Fruit fly (Drosophila melanogaster) whole organism, embryonic: Measurements from ENCODE around the gene Uba4.

ENCODE experiments used
- Aef1 ChIP-seq: fragments of 200-800 bp; sonication (Bioruptor generic); IDR thresholded peaks from 3 replicates; pipeline ENCODE4 v1.3.6; 2022; ENCODE audit warnings: missing biosample characterization, missing genetic modification characterization
- Bdp1 ChIP-seq: fragments of 200-800 bp; sonication (Bioruptor generic); optimal IDR thresholded peaks from 3 replicates; lab custom pipeline; 2016; ENCODE audit warnings: missing biosample characterization, missing genetic modification characterization
- Blimp-1 ChIP-seq: fragments of 200-800 bp; sonication (Bioruptor generic); optimal IDR thresholded peaks from 3 replicates; lab custom pipeline; 2018; ENCODE audit warnings: missing biosample characterization, missing genetic modification characterization, mild to moderate bottlenecking, moderate library complexity, missing genetic modification reagents
- BtbVII ChIP-seq: fragments of 200-800 bp; sonication (Bioruptor generic); optimal IDR thresholded peaks from 3 replicates; lab custom pipeline; 2017; ENCODE audit warnings: missing biosample characterization, mild to moderate bottlenecking, missing genetic modification characterization
- CG10959 ChIP-seq: fragments of 200-800 bp; sonication (Bioruptor generic); IDR thresholded peaks from 2 replicates; pipeline ENCODE4 v1.3.6; 2022; ENCODE audit warnings: missing biosample characterization, missing genetic modification characterization
- CG11247 ChIP-seq: fragments of 200-800 bp; sonication (Bioruptor generic); IDR thresholded peaks from 2 replicates; pipeline ENCODE4 v1.3.6; 2022; ENCODE audit warnings: missing biosample characterization, missing genetic modification characterization
- CG11456 ChIP-seq: fragments of 200-800 bp; sonication (Bioruptor generic); IDR thresholded peaks from 3 replicates; pipeline ENCODE4 v1.3.6; 2022; ENCODE audit warnings: missing biosample characterization, missing genetic modification characterization
- CG12155 ChIP-seq: fragments of 200-800 bp; sonication (Bioruptor generic); optimal IDR thresholded peaks from 3 replicates; lab custom pipeline; 2016; ENCODE audit warnings: missing biosample characterization, missing genetic modification characterization
- CG1832 ChIP-seq: fragments of 200-800 bp; sonication (Bioruptor generic); optimal IDR thresholded peaks from 2 replicates; lab custom pipeline; 2017; ENCODE audit warnings: missing biosample characterization, mild to moderate bottlenecking, missing genetic modification characterization, inconsistent platforms
- CG2120 ChIP-seq: fragments of 200-800 bp; sonication (Bioruptor generic); optimal IDR thresholded peaks from 3 replicates; lab custom pipeline; 2016; ENCODE audit warnings: missing biosample characterization, missing genetic modification characterization
- CG34376 ChIP-seq: fragments of 200-800 bp; sonication (Bioruptor generic); optimal IDR thresholded peaks from 2 replicates; lab custom pipeline; 2018; ENCODE audit warnings: missing biosample characterization, mild to moderate bottlenecking, missing genetic modification characterization
- CG3995 ChIP-seq: fragments of 200-800 bp; sonication (Bioruptor generic); optimal IDR thresholded peaks from 3 replicates; lab custom pipeline; 2016; ENCODE audit warnings: missing biosample characterization, missing genetic modification characterization
- CG4328 ChIP-seq: fragments of 200-800 bp; sonication (Bioruptor generic); optimal IDR thresholded peaks from 3 replicates; lab custom pipeline; 2017; ENCODE audit warnings: missing biosample characterization, missing genetic modification reagents, missing genetic modification characterization
- CG4404 ChIP-seq: fragments of 200-800 bp; sonication (Bioruptor generic); IDR thresholded peaks from 2 replicates; pipeline ENCODE4 v1.3.6; 2022; ENCODE audit warnings: missing biosample characterization, missing genetic modification characterization
- CG4854 ChIP-seq: fragments of 200-800 bp; sonication (Bioruptor generic); optimal IDR thresholded peaks from 2 replicates; lab custom pipeline; 2016; ENCODE audit warnings: missing biosample characterization, missing genetic modification characterization, inconsistent platforms
- CG5953 ChIP-seq: fragments of 200-800 bp; sonication (Bioruptor generic); IDR thresholded peaks from 2 replicates; pipeline ENCODE4 v1.3.6; 2022; ENCODE audit warnings: missing biosample characterization, missing genetic modification characterization
- CG6791 ChIP-seq: fragments of 200-800 bp; sonication (Bioruptor generic); IDR thresholded peaks from 3 replicates; pipeline ENCODE4 v1.3.6; 2022; ENCODE audit warnings: missing biosample characterization, missing genetic modification characterization; ENCODE audit not compliant: partially characterized antibody
- CG8290 ChIP-seq, 3 experiments: fragments of 200-800 bp; sonication (Bioruptor generic); optimal IDR thresholded peaks; 2 replicates each; lab custom pipeline; 2016 to 2019; ENCODE audit warnings: missing biosample characterization in 3 of 3, missing genetic modification characterization in 3 of 3, mild to moderate bottlenecking in 2 of 3, moderate library complexity in 1 of 3
- CG9215 ChIP-seq: fragments of 200-800 bp; sonication (Bioruptor generic); IDR thresholded peaks from 2 replicates; pipeline ENCODE4 v1.3.6; 2022; ENCODE audit warnings: missing biosample characterization, missing genetic modification characterization
- CG9932 ChIP-seq: fragments of 200-800 bp; sonication (Bioruptor generic); IDR thresholded peaks from 2 replicates; pipeline ENCODE4 v1.3.6; 2022; ENCODE audit warnings: missing biosample characterization, missing genetic modification characterization
- Doc2 ChIP-seq: fragments of 200-800 bp; sonication (Bioruptor generic); IDR thresholded peaks from 2 replicates; pipeline ENCODE4 v1.3.6; 2022; ENCODE audit warnings: missing biosample characterization, missing genetic modification characterization
- Dp ChIP-seq: fragments of 200-800 bp; sonication (Bioruptor generic); optimal IDR thresholded peaks from 2 replicates; lab custom pipeline; 2018; ENCODE audit warnings: missing biosample characterization, mild to moderate bottlenecking, missing genetic modification characterization, moderate library complexity
- Dref ChIP-seq: fragments of 200-800 bp; sonication (Bioruptor generic); IDR thresholded peaks from 2 replicates; pipeline ENCODE4 v1.3.6; 2022; ENCODE audit warnings: missing biosample characterization, missing genetic modification characterization
- Hand ChIP-seq: fragments of 200-800 bp; sonication (Bioruptor generic); optimal IDR thresholded peaks from 2 replicates; lab custom pipeline; 2017; ENCODE audit warnings: mild to moderate bottlenecking, missing biosample characterization, missing genetic modification reagents, missing genetic modification characterization
- Hr3 ChIP-seq: fragments of 200-800 bp; sonication (Bioruptor generic); optimal IDR thresholded peaks from 3 replicates; lab custom pipeline; 2016; ENCODE audit warnings: missing biosample characterization, missing genetic modification characterization
- Mad ChIP-seq: fragments of 200-800 bp; sonication (Bioruptor generic); optimal IDR thresholded peaks from 2 replicates; lab custom pipeline; 2016; ENCODE audit warnings: missing biosample characterization, missing genetic modification characterization
- Nf-YA ChIP-seq: fragments of 200-800 bp; sonication (Bioruptor generic); IDR thresholded peaks from 2 replicates; pipeline ENCODE4 v1.3.6; 2022; ENCODE audit warnings: missing biosample characterization, missing genetic modification characterization
- Oaz ChIP-seq: fragments of 200-800 bp; sonication (Bioruptor generic); IDR thresholded peaks from 2 replicates; pipeline ENCODE4 v1.3.6; 2022; ENCODE audit warnings: missing biosample characterization, missing genetic modification characterization
- Ssrp ChIP-seq: fragments of 200-800 bp; sonication (Bioruptor generic); optimal IDR thresholded peaks from 2 replicates; lab custom pipeline; 2018; ENCODE audit warnings: missing biosample characterization, mild to moderate bottlenecking, missing genetic modification characterization, moderate library complexity
- YL-1 ChIP-seq: fragments of 200-800 bp; sonication (Bioruptor generic); optimal IDR thresholded peaks from 3 replicates; lab custom pipeline; 2017; ENCODE audit warnings: missing biosample characterization, mild to moderate bottlenecking, missing genetic modification characterization
- abd-A ChIP-seq: fragments of 200-800 bp; sonication (Bioruptor generic); optimal IDR thresholded peaks from 3 replicates; lab custom pipeline; 2019; ENCODE audit warnings: missing biosample characterization, mild to moderate bottlenecking, missing genetic modification characterization, moderate library complexity
- btn ChIP-seq: fragments of 200-800 bp; sonication (Bioruptor generic); optimal IDR thresholded peaks from 2 replicates; lab custom pipeline; 2016; ENCODE audit warnings: missing biosample characterization, missing genetic modification characterization
- cato ChIP-seq: fragments of 200-800 bp; sonication (Bioruptor generic); optimal IDR thresholded peaks from 2 replicates; lab custom pipeline; 2016; ENCODE audit warnings: missing biosample characterization, missing genetic modification characterization, borderline replicate concordance
- crc ChIP-seq: fragments of 200-800 bp; sonication (Bioruptor generic); optimal IDR thresholded peaks from 2 replicates; lab custom pipeline; 2016; ENCODE audit warnings: missing biosample characterization, missing genetic modification characterization
- crp ChIP-seq, 2 experiments: fragments of 200-800 bp; sonication (Bioruptor generic); optimal IDR thresholded peaks; 2 replicates in 1 of 2; 3 replicates in 1 of 2; lab custom pipeline; 2017; ENCODE audit warnings: missing biosample characterization in 2 of 2, missing genetic modification characterization in 2 of 2, mild to moderate bottlenecking in 1 of 2, moderate library complexity in 1 of 2
- ewg ChIP-seq: fragments of 200-800 bp; sonication (Bioruptor generic); optimal IDR thresholded peaks from 3 replicates; lab custom pipeline; 2017; ENCODE audit warnings: mild to moderate bottlenecking, missing biosample characterization, missing genetic modification reagents, missing genetic modification characterization
- gsb ChIP-seq: fragments of 200-800 bp; sonication (Bioruptor generic); IDR thresholded peaks from 2 replicates; pipeline ENCODE4 v1.3.6; 2022; ENCODE audit warnings: missing biosample characterization, missing genetic modification characterization
- jumu ChIP-seq: fragments of 200-800 bp; sonication (Bioruptor generic); optimal IDR thresholded peaks from 3 replicates; lab custom pipeline; 2016; ENCODE audit warnings: missing biosample characterization, missing genetic modification characterization
- lilli ChIP-seq: fragments of 200-800 bp; sonication (Bioruptor generic); optimal IDR thresholded peaks from 3 replicates; lab custom pipeline; 2016; ENCODE audit warnings: missing biosample characterization, missing genetic modification characterization
- lola ChIP-seq, 3 experiments: fragments of >200 bp in 2 of 3; fragments of 200-800 bp in 1 of 3; sonication (Bioruptor generic) in 1 of 3; optimal IDR thresholded peaks; 2 replicates each; lab custom pipeline; 2017 to 2019; ENCODE audit warnings: missing biosample characterization in 3 of 3, missing genetic modification characterization in 3 of 3, mild to moderate bottlenecking in 1 of 3, moderate library complexity in 1 of 3
- lov ChIP-seq, 2 experiments: fragments of 200-800 bp in 1 of 2; fragments of >200 bp in 1 of 2; sonication (Bioruptor generic) in 1 of 2; IDR thresholded peaks in 1 of 2; optimal IDR thresholded peaks in 1 of 2; 2 replicates in 1 of 2; 3 replicates in 1 of 2; pipeline versions ENCODE4 v1.3.6 to Lab custom; 2017 to 2022; ENCODE audit warnings: missing biosample characterization in 1 of 2, missing genetic modification characterization in 1 of 2
- mirr ChIP-seq: fragments of 200-800 bp; sonication (Bioruptor generic); optimal IDR thresholded peaks from 3 replicates; lab custom pipeline; 2018; ENCODE audit warnings: missing biosample characterization, mild to moderate bottlenecking, missing genetic modification characterization
- nom ChIP-seq: fragments of 200-800 bp; sonication (Bioruptor generic); optimal IDR thresholded peaks from 2 replicates; lab custom pipeline; 2017; ENCODE audit warnings: missing biosample characterization, missing genetic modification characterization, mild to moderate bottlenecking, moderate library complexity, missing genetic modification reagents
- pb ChIP-seq: fragments of 200-800 bp; sonication (Bioruptor generic); optimal IDR thresholded peaks from 3 replicates; lab custom pipeline; 2016; ENCODE audit warnings: missing biosample characterization, missing genetic modification characterization
- pita ChIP-seq: fragments of 200-800 bp; sonication (Bioruptor generic); optimal IDR thresholded peaks from 2 replicates; lab custom pipeline; 2017; ENCODE audit warnings: missing biosample characterization, mild to moderate bottlenecking, missing genetic modification characterization
- repo ChIP-seq: fragments of 200-800 bp; sonication (Bioruptor generic); optimal IDR thresholded peaks from 2 replicates; lab custom pipeline; 2016; ENCODE audit warnings: missing biosample characterization, missing genetic modification characterization
- schlank ChIP-seq: fragments of 200-800 bp; sonication (Bioruptor generic); optimal IDR thresholded peaks from 2 replicates; lab custom pipeline; 2018; ENCODE audit warnings: missing biosample characterization, mild to moderate bottlenecking, missing genetic modification characterization
- sima ChIP-seq: fragments of 200-800 bp; sonication (Bioruptor generic); optimal IDR thresholded peaks from 2 replicates; lab custom pipeline; 2016; ENCODE audit warnings: missing biosample characterization, missing genetic modification characterization
- slou ChIP-seq: fragments of 200-800 bp; sonication (Bioruptor generic); optimal IDR thresholded peaks from 3 replicates; lab custom pipeline; 2016; ENCODE audit warnings: missing biosample characterization, missing genetic modification characterization
- tap ChIP-seq: fragments of 200-800 bp; optimal IDR thresholded peaks from 3 replicates; lab custom pipeline; 2019; ENCODE audit warnings: missing biosample characterization, mild to moderate bottlenecking, missing genetic modification characterization, moderate library complexity
- trem ChIP-seq: fragments of 200-800 bp; optimal IDR thresholded peaks from 3 replicates; lab custom pipeline; 2019; ENCODE audit warnings: missing biosample characterization, mild to moderate bottlenecking, missing genetic modification characterization, moderate library complexity

The Uba4 gene

dm6 chr2L:8543102-8543501 lies 25.9 kb downstream of the Uba4 start (continued):
- TF ChIP-seq schlank (tag; lab: Kevin White, UChicago) (no peak), CG4404 (GFP tag; lab: Robert Waterston, UW) (no peak), CG9215 (GFP tag; lab: Robert Waterston, UW) (no peak), CG2120 (GFP tag; lab: Kevin White, UChicago) (no peak), Ssrp (tag; lab: Kevin White, UChicago) (no peak), Aef1 (GFP tag; lab: Robert Waterston, UW) (no peak), gsb (no peak), CG34376 (peak; percentile 14), Hand (GFP tag; lab: Kevin White, UChicago) (no peak), repo (GFP tag; lab: Kevin White, UChicago) (no peak), CG10959 (GFP tag; lab: Robert Waterston, UW) (no peak), CG1832 (GFP tag; lab: Kevin White, UChicago) (no peak), btn (GFP tag; lab: Kevin White, UChicago) (no peak), pita (GFP tag; lab: Kevin White, UChicago) (no peak), YL-1 (GFP tag; lab: Kevin White, UChicago) (no peak), Bdp1 (GFP tag; lab: Kevin White, UChicago) (peak; percentile 28), Hr3 (GFP tag; lab: Kevin White, UChicago) (no peak), Nf-YA (GFP tag; lab: Robert Waterston, UW) (no peak), CG12155 (no peak), Mad (peak; percentile 1), lola (GFP tag; optimal IDR thresholded peaks at IDR 0.05; lab: Kevin White, UChicago) (no peak), CG5953 (GFP tag; lab: Robert Waterston, UW) (no peak), lilli (GFP tag; lab: Kevin White, UChicago) (no peak), slou (GFP tag; lab: Kevin White, UChicago) (no peak), CG3995 (GFP tag; lab: Kevin White, UChicago) (no peak), ewg (GFP tag; lab: Kevin White, UChicago) (peak; percentile 38), Blimp-1 (GFP tag; lab: Kevin White, UChicago) (no peak), mirr (no peak), Oaz (no peak), pb (GFP tag; lab: Kevin White, UChicago) (no peak), Dref (GFP tag; lab: Robert Waterston, UW) (no peak), sima (GFP tag; lab: Kevin White, UChicago) (no peak), crc (GFP tag; lab: Kevin White, UChicago) (no peak), CG11247 (GFP tag; lab: Robert Waterston, UW) (no peak), CG4854 (no peak), tap (tag; lab: Kevin White, UChicago) (no peak), lov (optimal IDR thresholded peaks at IDR 0.05; lab: Kevin White, UChicago) (no peak), lov (GFP tag; IDR thresholded peaks at IDR 0.05; lab: Robert Waterston, UW) (peak; percentile 25; the same call in 1 of the 3 replicates), CG9932 (GFP tag; lab: Robert Waterston, UW) (no peak), BtbVII (GFP tag; lab: Kevin White, UChicago) (no peak), trem (tag; lab: Kevin White, UChicago) (no peak), CG6791 (GFP tag; lab: Robert Waterston, UW) (no peak; the same call in 2 of the 3 replicates), nom (GFP tag; lab: Kevin White, UChicago) (peak; percentile 28), Dp (GFP tag; lab: Kevin White, UChicago) (no peak), abd-A (tag; lab: Kevin White, UChicago) (no peak), crp (GFP tag; optimal IDR thresholded peaks at IDR 0.05; lab: Kevin White, UChicago) (peak in 1 of 2 experiments; percentile 21), CG4328 (no peak), CG11456 (GFP tag; lab: Robert Waterston, UW) (no peak), jumu (GFP tag; lab: Kevin White, UChicago) (no peak), cato (GFP tag; lab: Kevin White, UChicago) (no peak), Doc2 (GFP tag; lab: Robert Waterston, UW) (no peak), CG8290 (GFP tag; optimal IDR thresholded peaks at IDR 0.05; lab: Kevin White, UChicago) (peak; percentile 51), CG8290 (tag; optimal IDR thresholded peaks at IDR 0.05; lab: Kevin White, UChicago) (peak in 1 of 2 experiments; percentile 45)
